Fruit fly (Drosophila melanogaster) whole organism, pupa: ENCODE results near the gene CG7806.

ENCODE experiments used
- CG10348 ChIP-seq: fragments of 200-800 bp; sonication (Bioruptor generic); IDR thresholded peaks from 2 replicates; pipeline ENCODE4 v1.3.6; 2022; ENCODE audit warnings: missing biosample characterization, missing genetic modification characterization
- CG12605 ChIP-seq: fragments of 200-800 bp; sonication (Bioruptor generic); IDR thresholded peaks from 2 replicates; pipeline ENCODE4 v1.3.6; 2022; ENCODE audit warnings: missing biosample characterization, missing genetic modification characterization
- CG13204 ChIP-seq: fragments of 200-800 bp; sonication (Bioruptor generic); optimal IDR thresholded peaks from 2 replicates; lab custom pipeline; 2018; ENCODE audit warnings: missing biosample characterization, mild to moderate bottlenecking, missing genetic modification characterization, moderate library complexity
- CG14655 ChIP-seq: fragments of 200-800 bp; sonication (Bioruptor generic); optimal IDR thresholded peaks from 3 replicates; lab custom pipeline; 2017; ENCODE audit warnings: mild to moderate bottlenecking, missing biosample characterization, missing genetic modification reagents, missing genetic modification characterization
- CG15710 ChIP-seq: fragments of 200-800 bp; sonication (Bioruptor generic); optimal IDR thresholded peaks from 2 replicates; lab custom pipeline; 2018; ENCODE audit warnings: missing biosample characterization, mild to moderate bottlenecking, missing genetic modification characterization, moderate library complexity
- CG17806 ChIP-seq: fragments of 200-800 bp; sonication (Bioruptor generic); optimal IDR thresholded peaks from 2 replicates; lab custom pipeline; 2018; ENCODE audit warnings: missing biosample characterization, mild to moderate bottlenecking, missing genetic modification characterization, moderate library complexity
- CG32121 ChIP-seq: fragments of 200-800 bp; sonication (Bioruptor generic); IDR thresholded peaks from 2 replicates; pipeline ENCODE4 v1.3.6; 2022; ENCODE audit warnings: missing biosample characterization, missing genetic modification characterization
- CG34367 ChIP-seq: fragments of 200-800 bp; sonication (Bioruptor generic); optimal IDR thresholded peaks from 2 replicates; lab custom pipeline; 2018; ENCODE audit warnings: missing biosample characterization, mild to moderate bottlenecking, missing genetic modification characterization
- CG4496 ChIP-seq: fragments of 200-800 bp; sonication (Bioruptor generic); IDR thresholded peaks from 3 replicates; pipeline ENCODE4 v1.3.6; 2022; ENCODE audit warnings: missing biosample characterization, missing genetic modification characterization
- CG8159 ChIP-seq: fragments of 200-800 bp; sonication (Bioruptor generic); optimal IDR thresholded peaks from 3 replicates; lab custom pipeline; 2018; ENCODE audit warnings: missing biosample characterization, mild to moderate bottlenecking, missing genetic modification characterization, moderate library complexity
- CG8301 ChIP-seq: fragments of 200-800 bp; sonication (Bioruptor generic); optimal IDR thresholded peaks from 2 replicates; lab custom pipeline; 2018; ENCODE audit warnings: missing biosample characterization, mild to moderate bottlenecking, missing genetic modification characterization
- CG9948 ChIP-seq: fragments of 200-800 bp; sonication (Bioruptor generic); optimal IDR thresholded peaks from 2 replicates; lab custom pipeline; 2018; ENCODE audit warnings: missing biosample characterization, mild to moderate bottlenecking, missing genetic modification characterization, moderate library complexity
- D1 ChIP-seq: fragments of 200-800 bp; sonication (Bioruptor generic); optimal IDR thresholded peaks from 2 replicates; lab custom pipeline; 2018; ENCODE audit warnings: missing biosample characterization, mild to moderate bottlenecking, missing genetic modification characterization, moderate library complexity
- EcR ChIP-seq: fragments of 200-800 bp; sonication (Bioruptor generic); optimal IDR thresholded peaks from 3 replicates; lab custom pipeline; 2019; ENCODE audit warnings: missing biosample characterization, missing genetic modification characterization, mild to moderate bottlenecking, moderate library complexity, missing genetic modification reagents
- Ets98B ChIP-seq: fragments of 200-800 bp; sonication (Bioruptor generic); IDR thresholded peaks from 2 replicates; pipeline ENCODE4 v1.3.6; 2022; ENCODE audit warnings: missing biosample characterization, missing genetic modification characterization
- Pif1A ChIP-seq: fragments of 200-800 bp; sonication (Bioruptor generic); optimal IDR thresholded peaks from 3 replicates; lab custom pipeline; 2016; ENCODE audit warnings: missing biosample characterization, missing genetic modification characterization
- Pif1B ChIP-seq: fragments of 200-800 bp; sonication (Bioruptor generic); optimal IDR thresholded peaks from 3 replicates; lab custom pipeline; 2016; ENCODE audit warnings: missing biosample characterization, missing genetic modification characterization
- Snoo ChIP-seq: fragments of 200-800 bp; sonication (Bioruptor generic); optimal IDR thresholded peaks from 3 replicates; lab custom pipeline; 2017; ENCODE audit warnings: missing biosample characterization, mild to moderate bottlenecking, missing genetic modification characterization, inconsistent platforms
- fd96Ca ChIP-seq: fragments of 200-800 bp; sonication (Bioruptor generic); IDR thresholded peaks from 3 replicates; pipeline ENCODE4 v1.3.6; 2022; ENCODE audit warnings: missing biosample characterization, missing genetic modification characterization
- gl ChIP-seq: fragments of 200-800 bp; sonication (Bioruptor generic); optimal IDR thresholded peaks from 2 replicates; lab custom pipeline; 2018; ENCODE audit warnings: missing biosample characterization, mild to moderate bottlenecking, missing genetic modification characterization
- rn ChIP-seq: fragments of 200-800 bp; sonication (Bioruptor generic); IDR thresholded peaks from 2 replicates; pipeline ENCODE4 v1.3.6; 2022; ENCODE audit warnings: missing biosample characterization, missing genetic modification characterization

Gene CG7806

DNA sequence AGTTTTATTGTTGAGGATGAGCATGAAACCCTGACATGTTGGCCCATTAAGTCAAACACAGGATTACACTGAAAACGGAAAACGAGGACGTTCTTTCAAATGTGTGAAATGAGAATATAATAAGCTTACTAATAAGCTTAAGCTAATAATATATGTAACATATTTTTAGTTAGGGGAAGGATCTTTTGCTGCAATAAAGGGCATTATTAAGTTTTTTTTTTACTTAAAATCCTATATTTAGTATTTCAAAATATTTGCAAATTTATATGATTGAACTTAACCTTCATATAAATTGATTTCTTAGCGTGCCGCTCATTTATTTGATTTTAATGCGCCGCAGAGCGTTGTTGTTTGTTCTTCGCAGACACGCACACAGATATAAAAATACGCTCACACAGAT is 22.0 kb downstream of the CG7806 start:
- TF ChIP-seq CG14655 (no peak), CG8159 (tag; lab: Kevin White, UChicago) (no peak), CG15710 (tag; lab: Kevin White, UChicago) (no peak), CG34367 (no peak), Pif1B (GFP tag; lab: Kevin White, UChicago) (no peak), D1 (no peak), CG10348 (no peak), CG12605 (GFP tag; lab: Robert Waterston, UW) (no peak), fd96Ca (no peak), gl (no peak), EcR (GFP tag; lab: Kevin White, UChicago) (no peak), CG4496 (GFP tag; lab: Robert Waterston, UW) (no peak), CG17806 (no peak)
- TF ChIP-seq, all 21 proteins: peak for 0

DNA sequence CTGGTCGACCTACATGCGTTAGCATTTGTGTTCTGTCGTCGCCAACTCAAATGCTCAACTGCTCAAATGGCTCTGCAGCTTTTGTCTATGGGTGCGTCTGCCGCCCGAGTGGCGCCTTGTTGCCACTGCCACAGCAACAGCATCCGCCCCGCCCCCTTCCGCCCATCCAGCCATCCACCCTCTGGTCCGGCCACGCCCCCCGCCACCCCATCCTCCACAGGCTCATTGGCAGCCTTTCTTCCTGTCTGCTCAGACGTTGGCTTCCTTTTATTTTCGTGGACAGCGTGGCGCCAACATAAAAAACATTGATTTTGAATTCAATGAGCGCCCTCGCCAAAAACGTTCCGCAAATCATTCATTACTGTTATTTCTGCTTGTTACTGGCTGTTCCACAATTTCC is 22.4 kb downstream of the CG7806 start:
- TF ChIP-seq CG8159 (tag; lab: Kevin White, UChicago) (no peak), Pif1A (no peak), EcR (GFP tag; lab: Kevin White, UChicago) (no peak), D1 (no peak), rn (no peak), Pif1B (GFP tag; lab: Kevin White, UChicago) (no peak), fd96Ca (no peak), CG14655 (no peak), CG4496 (GFP tag; lab: Robert Waterston, UW) (no peak), CG15710 (tag; lab: Kevin White, UChicago) (no peak), CG9948 (tag; lab: Kevin White, UChicago) (no peak), CG10348 (no peak), gl (no peak)

DNA sequence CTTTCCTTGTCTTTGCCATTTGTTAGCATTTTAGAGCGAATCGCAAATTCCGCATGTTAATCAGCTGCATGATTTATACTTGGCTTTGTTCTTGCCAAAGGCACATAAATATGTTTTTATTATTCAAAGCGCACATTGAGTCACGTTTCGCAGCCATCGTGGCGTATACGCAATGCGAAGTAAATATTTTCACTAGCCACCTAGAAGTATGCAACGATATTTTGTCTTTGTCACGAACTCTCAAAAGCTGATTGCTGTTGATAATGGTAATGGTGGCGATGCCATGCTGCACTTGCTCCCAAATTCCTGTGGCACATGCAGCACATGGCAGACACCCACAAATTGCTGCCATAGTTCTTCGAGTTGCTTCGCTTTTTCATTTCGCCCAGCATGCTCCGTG is 23.5 kb downstream of the CG7806 start:
- TF ChIP-seq Pif1A, result peak; percentile 11
- TF ChIP-seq rn, result no peak
- TF ChIP-seq CG10348, result no peak
- TF ChIP-seq Snoo (tag; lab: Kevin White, UChicago), result no peak
- no peak for TF ChIP-seq CG9948 (tag; lab: Kevin White, UChicago)
- peak; percentile 4 for TF ChIP-seq CG34367
- peak; percentile 81 for TF ChIP-seq CG4496 (GFP tag; lab: Robert Waterston, UW)
- no peak for TF ChIP-seq Pif1B (GFP tag; lab: Kevin White, UChicago)
- 0 out of 2 replicates have a peak, but pooled peaks have one; percentile 9 for TF ChIP-seq Ets98B (GFP tag; lab: Robert Waterston, UW)
- TF ChIP-seq CG14655, result peak; percentile 6
- no peak for TF ChIP-seq CG17806
- TF ChIP-seq CG15710 (tag; lab: Kevin White, UChicago), result no peak

DNA sequence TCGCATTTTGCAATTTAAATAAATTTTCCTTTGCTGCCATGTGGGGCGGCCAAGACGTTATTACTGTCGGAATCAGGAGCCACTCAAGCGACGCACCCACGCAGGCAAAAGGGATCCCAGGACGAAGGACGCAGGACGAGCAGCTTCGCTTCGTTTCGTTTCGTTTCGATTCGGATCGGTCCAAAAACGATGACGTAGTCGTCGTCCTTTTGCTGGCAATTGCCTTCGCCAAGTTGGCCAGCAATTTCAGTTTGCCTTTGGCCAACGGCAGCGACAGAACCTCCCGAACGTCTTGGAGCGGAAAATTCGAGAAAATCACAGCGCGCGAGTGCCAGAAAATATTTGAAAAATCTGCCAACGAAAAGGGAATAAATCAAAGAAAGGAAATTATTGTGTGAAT is 26.8 kb downstream of the CG7806 start, which contains the start of gene witty:
Gene witty, plus strand, starts transcription at position 249 of the 400 bp plus-strand sequence.
- no peak for TF ChIP-seq CG10348
- TF ChIP-seq EcR (GFP tag; lab: Kevin White, UChicago), result no peak
- no peak for TF ChIP-seq D1
- TF ChIP-seq Snoo (tag; lab: Kevin White, UChicago), result no peak
- TF ChIP-seq Pif1B (GFP tag; lab: Kevin White, UChicago), result no peak
- no peak for TF ChIP-seq CG8159 (tag; lab: Kevin White, UChicago)
- no peak for TF ChIP-seq rn
- no peak for TF ChIP-seq CG9948 (tag; lab: Kevin White, UChicago)
- TF ChIP-seq CG14655, result no peak
- no peak for TF ChIP-seq CG13204 (GFP tag; lab: Kevin White, UChicago)
- no peak for TF ChIP-seq CG8301 (tag; lab: Kevin White, UChicago)
- no peak for TF ChIP-seq CG4496 (GFP tag; lab: Robert Waterston, UW)
- TF ChIP-seq CG17806, result no peak
- no peak for TF ChIP-seq Pif1A
- no peak for TF ChIP-seq CG32121 (GFP tag; lab: Robert Waterston, UW)
- TF ChIP-seq CG12605 (GFP tag; lab: Robert Waterston, UW), result no peak
- TF ChIP-seq fd96Ca, result no peak
- TF ChIP-seq CG15710 (tag; lab: Kevin White, UChicago), result no peak
- TF ChIP-seq Ets98B (GFP tag; lab: Robert Waterston, UW), result no peak

- no peak for TF ChIP-seq CG14655
- TF ChIP-seq CG8159 (tag; lab: Kevin White, UChicago), result no peak
- no peak for TF ChIP-seq CG10348
- TF ChIP-seq Ets98B (GFP tag; lab: Robert Waterston, UW), result no peak
- no peak for TF ChIP-seq CG9948 (tag; lab: Kevin White, UChicago)
- TF ChIP-seq fd96Ca, result no peak
- no peak for TF ChIP-seq D1
- no peak for TF ChIP-seq CG13204 (GFP tag; lab: Kevin White, UChicago)
- no peak for TF ChIP-seq Pif1A
- TF ChIP-seq Pif1B (GFP tag; lab: Kevin White, UChicago), result no peak
- no peak for TF ChIP-seq CG34367
- TF ChIP-seq CG15710 (tag; lab: Kevin White, UChicago), result no peak
- TF ChIP-seq rn, result no peak
- TF ChIP-seq EcR (GFP tag; lab: Kevin White, UChicago), result no peak
- no peak for TF ChIP-seq CG32121 (GFP tag; lab: Robert Waterston, UW)
- no peak for TF ChIP-seq CG12605 (GFP tag; lab: Robert Waterston, UW)
- no peak for TF ChIP-seq gl
Observed at dm6 chr2L:8339751-8340349, 28.7 kb downstream of the CG7806 start.

DNA sequence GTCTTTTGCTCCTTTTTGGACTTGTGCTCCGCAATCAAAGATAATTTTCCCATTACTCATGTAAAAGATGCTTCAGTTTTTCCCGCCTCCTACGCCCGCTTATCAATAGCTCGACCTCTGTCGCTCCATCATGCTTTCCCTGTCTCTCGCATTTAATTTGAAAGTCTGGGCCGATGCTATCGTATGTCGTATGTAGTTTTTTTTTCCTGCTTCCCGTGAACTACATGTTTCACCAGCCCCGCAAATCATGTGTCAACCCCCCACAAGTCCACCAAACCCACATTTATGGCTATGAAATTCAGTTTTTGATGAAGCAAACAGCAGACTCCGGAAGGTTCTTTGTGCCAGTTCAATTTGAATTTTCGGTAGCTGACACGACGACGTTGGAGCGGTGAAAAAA is 31.2 kb downstream of the CG7806 start, which contains the start of gene CG14273:
Gene CG14273, plus strand, starts transcription at position 301 of the 400 bp plus-strand sequence.
- no peak for TF ChIP-seq CG14655
- TF ChIP-seq Pif1A, result no peak
- TF ChIP-seq CG15710 (tag; lab: Kevin White, UChicago), result no peak
- no peak for TF ChIP-seq gl
- no peak for TF ChIP-seq CG8159 (tag; lab: Kevin White, UChicago)
